Fruit fly (Drosophila melanogaster) whole organism, embryonic: Measurements from ENCODE around the gene dmrt11E.

ENCODE experiments used
- CG10267 ChIP-seq: fragments of 200-800 bp; sonication (Bioruptor generic); optimal IDR thresholded peaks from 2 replicates; lab custom pipeline; 2018; ENCODE audit warnings: missing biosample characterization, mild to moderate bottlenecking, missing genetic modification characterization, moderate library complexity
- CG12299 ChIP-seq: fragments of 200-800 bp; sonication (Bioruptor generic); optimal IDR thresholded peaks from 2 replicates; lab custom pipeline; 2018; ENCODE audit warnings: missing biosample characterization, mild to moderate bottlenecking, missing genetic modification characterization
- CG12769 ChIP-seq: fragments of 200-800 bp; sonication (Bioruptor generic); optimal IDR thresholded peaks from 2 replicates; lab custom pipeline; 2019; ENCODE audit warnings: missing biosample characterization, mild to moderate bottlenecking, missing genetic modification characterization, moderate library complexity
- CG13894 ChIP-seq: fragments of 200-800 bp; sonication (Bioruptor generic); optimal IDR thresholded peaks from 3 replicates; lab custom pipeline; 2018; ENCODE audit warnings: missing biosample characterization, mild to moderate bottlenecking, missing genetic modification characterization, moderate library complexity
- CG14710 ChIP-seq: fragments of 200-800 bp; sonication (Bioruptor generic); optimal IDR thresholded peaks from 3 replicates; lab custom pipeline; 2019; ENCODE audit warnings: missing biosample characterization, mild to moderate bottlenecking, missing genetic modification characterization, moderate library complexity
- CG15011 ChIP-seq: fragments of 200-800 bp; sonication (Bioruptor generic); optimal IDR thresholded peaks from 3 replicates; lab custom pipeline; 2018; ENCODE audit warnings: missing biosample characterization, mild to moderate bottlenecking, missing genetic modification characterization
- CG16779 ChIP-seq: fragments of 200-800 bp; sonication (Bioruptor generic); IDR thresholded peaks from 2 replicates; pipeline ENCODE4 v1.3.6; 2022; ENCODE audit warnings: missing biosample characterization, missing genetic modification characterization
- CG17359 ChIP-seq: fragments of 200-800 bp; sonication (Bioruptor generic); optimal IDR thresholded peaks from 3 replicates; lab custom pipeline; 2018; ENCODE audit warnings: missing biosample characterization, mild to moderate bottlenecking, missing genetic modification characterization, moderate library complexity
- CG17912 ChIP-seq: fragments of 200-800 bp; sonication (Bioruptor generic); optimal IDR thresholded peaks from 2 replicates; lab custom pipeline; 2018; ENCODE audit warnings: missing biosample characterization, mild to moderate bottlenecking, missing genetic modification characterization
- CG18262 ChIP-seq: fragments of 200-800 bp; optimal IDR thresholded peaks from 3 replicates; lab custom pipeline; 2019; ENCODE audit warnings: missing biosample characterization, mild to moderate bottlenecking, missing genetic modification characterization, moderate library complexity
- CG2120 ChIP-seq: fragments of 200-800 bp; sonication (Bioruptor generic); optimal IDR thresholded peaks from 3 replicates; lab custom pipeline; 2016; ENCODE audit warnings: missing biosample characterization, missing genetic modification characterization
- CG2712 ChIP-seq: fragments of 200-800 bp; optimal IDR thresholded peaks from 3 replicates; lab custom pipeline; 2019; ENCODE audit warnings: missing biosample characterization, mild to moderate bottlenecking, missing genetic modification characterization, moderate library complexity
- CG31441 ChIP-seq: fragments of 200-800 bp; sonication (Bioruptor generic); IDR thresholded peaks from 2 replicates; pipeline ENCODE4 v1.3.6; 2022; ENCODE audit warnings: missing biosample characterization, missing genetic modification characterization
- CG3995 ChIP-seq: fragments of 200-800 bp; sonication (Bioruptor generic); optimal IDR thresholded peaks from 3 replicates; lab custom pipeline; 2016; ENCODE audit warnings: missing biosample characterization, missing genetic modification characterization
- CG4282 ChIP-seq: fragments of 200-800 bp; sonication (Bioruptor generic); optimal IDR thresholded peaks from 2 replicates; lab custom pipeline; 2016; ENCODE audit warnings: missing biosample characterization, missing genetic modification characterization
- CG4854 ChIP-seq: fragments of 200-800 bp; sonication (Bioruptor generic); optimal IDR thresholded peaks from 2 replicates; lab custom pipeline; 2016; ENCODE audit warnings: missing biosample characterization, missing genetic modification characterization, inconsistent platforms
- CG6175 ChIP-seq: fragments of 200-800 bp; sonication (Bioruptor generic); IDR thresholded peaks from 3 replicates; pipeline ENCODE4 v1.3.6; 2022; ENCODE audit warnings: missing biosample characterization, missing genetic modification characterization
- CG7357 ChIP-seq: fragments of 200-800 bp; sonication (Bioruptor generic); IDR thresholded peaks from 3 replicates; pipeline ENCODE4 v1.3.6; 2022; ENCODE audit warnings: missing biosample characterization, missing genetic modification characterization
- CG7963 ChIP-seq: fragments of 200-800 bp; sonication (Bioruptor generic); IDR thresholded peaks from 3 replicates; pipeline ENCODE4 v1.3.6; 2022; ENCODE audit warnings: missing biosample characterization, missing genetic modification characterization; ENCODE audit not compliant: partially characterized antibody
- CG8924 ChIP-seq: fragments of 200-800 bp; optimal IDR thresholded peaks from 3 replicates; lab custom pipeline; 2019; ENCODE audit warnings: missing biosample characterization, mild to moderate bottlenecking, missing genetic modification characterization, moderate library complexity
- CG9932 ChIP-seq: fragments of 200-800 bp; sonication (Bioruptor generic); IDR thresholded peaks from 2 replicates; pipeline ENCODE4 v1.3.6; 2022; ENCODE audit warnings: missing biosample characterization, missing genetic modification characterization
- CoRest ChIP-seq: fragments of 200-800 bp; sonication (Bioruptor generic); optimal IDR thresholded peaks from 3 replicates; lab custom pipeline; 2018; ENCODE audit warnings: missing biosample characterization, mild to moderate bottlenecking, missing genetic modification characterization, moderate library complexity
- Eip74EF ChIP-seq, 2 experiments: fragments of 200-800 bp in 1 of 2; fragments of >200 bp in 1 of 2; sonication (Bioruptor generic) in 1 of 2; optimal IDR thresholded peaks; 2 replicates each; lab custom pipeline; 2017 to 2019; ENCODE audit warnings: missing biosample characterization in 2 of 2, missing genetic modification characterization in 2 of 2, mild to moderate bottlenecking in 1 of 2, moderate library complexity in 1 of 2
- Fer3 ChIP-seq: fragments of 200-800 bp; sonication (Bioruptor generic); optimal IDR thresholded peaks from 2 replicates; lab custom pipeline; 2018; ENCODE audit warnings: missing biosample characterization, mild to moderate bottlenecking, missing genetic modification characterization, moderate library complexity
- HLHmδ ChIP-seq: fragments of 200-800 bp; sonication (Bioruptor generic); optimal IDR thresholded peaks from 2 replicates; lab custom pipeline; 2018; ENCODE audit warnings: missing biosample characterization, mild to moderate bottlenecking, missing genetic modification characterization, moderate library complexity
- Sox100B ChIP-seq: fragments of 200-800 bp; sonication (Bioruptor generic); optimal IDR thresholded peaks from 3 replicates; lab custom pipeline; 2018; ENCODE audit warnings: missing biosample characterization, mild to moderate bottlenecking, missing genetic modification characterization
- Stat92E ChIP-seq, 3 experiments: fragments of >200 bp in 2 of 3; fragments of 200-800 bp in 1 of 3; sonication (Bioruptor generic) in 1 of 3; optimal IDR thresholded peaks; 2 replicates each; lab custom pipeline; 2017 to 2019; ENCODE audit warnings: missing biosample characterization in 3 of 3, missing genetic modification characterization in 3 of 3, mild to moderate bottlenecking in 1 of 3, moderate library complexity in 1 of 3
- Xbp1 ChIP-seq: fragments of 200-800 bp; sonication (Bioruptor generic); optimal IDR thresholded peaks from 3 replicates; lab custom pipeline; 2016; ENCODE audit warnings: missing biosample characterization, mild to moderate bottlenecking, missing genetic modification characterization
- aop ChIP-seq: fragments of 200-800 bp; sonication (Bioruptor generic); IDR thresholded peaks from 2 replicates; pipeline ENCODE4 v1.3.6; 2022; ENCODE audit warnings: missing biosample characterization, missing genetic modification characterization
- ato ChIP-seq: fragments of 200-800 bp; sonication (Bioruptor generic); IDR thresholded peaks from 2 replicates; pipeline ENCODE4 v1.3.6; 2022; ENCODE audit warnings: missing biosample characterization, missing genetic modification characterization; ENCODE audit not compliant: partially characterized antibody
- az2 ChIP-seq: fragments of 200-800 bp; sonication (Bioruptor generic); optimal IDR thresholded peaks from 3 replicates; lab custom pipeline; 2016; ENCODE audit warnings: missing biosample characterization, missing genetic modification characterization
- br ChIP-seq: fragments of >200 bp; optimal IDR thresholded peaks from 2 replicates; lab custom pipeline; 2017
- cato ChIP-seq: fragments of 200-800 bp; sonication (Bioruptor generic); optimal IDR thresholded peaks from 2 replicates; lab custom pipeline; 2016; ENCODE audit warnings: missing biosample characterization, missing genetic modification characterization, borderline replicate concordance
- crc ChIP-seq: fragments of 200-800 bp; sonication (Bioruptor generic); optimal IDR thresholded peaks from 2 replicates; lab custom pipeline; 2016; ENCODE audit warnings: missing biosample characterization, missing genetic modification characterization
- cwo ChIP-seq: fragments of 200-800 bp; sonication (Bioruptor generic); optimal IDR thresholded peaks from 3 replicates; lab custom pipeline; 2017; ENCODE audit warnings: missing biosample characterization, missing genetic modification characterization, mild to moderate bottlenecking, moderate library complexity, missing genetic modification reagents
- dmrt11E ChIP-seq: fragments of 200-800 bp; sonication (Bioruptor generic); optimal IDR thresholded peaks from 3 replicates; lab custom pipeline; 2018; ENCODE audit warnings: missing biosample characterization, mild to moderate bottlenecking, missing genetic modification characterization, moderate library complexity
- fd96Cb ChIP-seq: fragments of 200-800 bp; sonication (Bioruptor generic); optimal IDR thresholded peaks from 2 replicates; lab custom pipeline; 2018; ENCODE audit warnings: missing biosample characterization, mild to moderate bottlenecking, missing genetic modification characterization, moderate library complexity
- insv ChIP-seq, 2 experiments: fragments of 200-800 bp; sonication (Bioruptor generic); optimal IDR thresholded peaks; 3 replicates each; lab custom pipeline; 2016 to 2018; ENCODE audit warnings: missing biosample characterization in 2 of 2, missing genetic modification characterization in 2 of 2
- kni ChIP-seq: fragments of 200-800 bp; sonication (Bioruptor generic); optimal IDR thresholded peaks from 3 replicates; lab custom pipeline; 2017; ENCODE audit warnings: mild to moderate bottlenecking, missing biosample characterization, missing genetic modification reagents, missing genetic modification characterization
- mld ChIP-seq: fragments of 200-800 bp; sonication (Bioruptor generic); IDR thresholded peaks from 3 replicates; pipeline ENCODE4 v1.3.6; 2022; ENCODE audit warnings: missing biosample characterization, missing genetic modification characterization; ENCODE audit not compliant: partially characterized antibody
- nom ChIP-seq: fragments of 200-800 bp; sonication (Bioruptor generic); optimal IDR thresholded peaks from 2 replicates; lab custom pipeline; 2017; ENCODE audit warnings: missing biosample characterization, missing genetic modification characterization, mild to moderate bottlenecking, moderate library complexity, missing genetic modification reagents
- phol ChIP-seq: fragments of 200-800 bp; sonication (Bioruptor generic); optimal IDR thresholded peaks from 3 replicates; lab custom pipeline; 2018; ENCODE audit warnings: missing biosample characterization, mild to moderate bottlenecking, missing genetic modification characterization, moderate library complexity
- prd ChIP-seq, 3 experiments: fragments of >200 bp in 2 of 3; fragments of 200-800 bp in 1 of 3; sonication (Bioruptor generic) in 1 of 3; optimal IDR thresholded peaks in 2 of 3; IDR thresholded peaks in 1 of 3; 2 replicates in 2 of 3; 3 replicates in 1 of 3; pipeline versions ENCODE4 v1.3.6 to Lab custom; 2017 to 2022; ENCODE audit warnings: missing biosample characterization in 1 of 3, missing genetic modification characterization in 1 of 3
- shn ChIP-seq: fragments of 200-800 bp; sonication (Bioruptor generic); optimal IDR thresholded peaks from 3 replicates; lab custom pipeline; 2016; ENCODE audit warnings: missing biosample characterization, missing genetic modification characterization
- sima ChIP-seq: fragments of 200-800 bp; sonication (Bioruptor generic); optimal IDR thresholded peaks from 2 replicates; lab custom pipeline; 2016; ENCODE audit warnings: missing biosample characterization, missing genetic modification characterization
- stc ChIP-seq: fragments of 200-800 bp; sonication (Bioruptor generic); IDR thresholded peaks from 2 replicates; pipeline ENCODE4 v1.3.6; 2022; ENCODE audit warnings: missing biosample characterization, missing genetic modification characterization
- tgo ChIP-seq: fragments of 200-800 bp; sonication (Bioruptor generic); IDR thresholded peaks from 3 replicates; pipeline ENCODE4 v1.3.6; 2022; ENCODE audit warnings: missing biosample characterization, missing genetic modification characterization
- tx ChIP-seq: fragments of 200-800 bp; sonication (Bioruptor generic); optimal IDR thresholded peaks from 2 replicates; lab custom pipeline; 2016; ENCODE audit warnings: missing biosample characterization, missing genetic modification characterization

Gene dmrt11E

DNA sequence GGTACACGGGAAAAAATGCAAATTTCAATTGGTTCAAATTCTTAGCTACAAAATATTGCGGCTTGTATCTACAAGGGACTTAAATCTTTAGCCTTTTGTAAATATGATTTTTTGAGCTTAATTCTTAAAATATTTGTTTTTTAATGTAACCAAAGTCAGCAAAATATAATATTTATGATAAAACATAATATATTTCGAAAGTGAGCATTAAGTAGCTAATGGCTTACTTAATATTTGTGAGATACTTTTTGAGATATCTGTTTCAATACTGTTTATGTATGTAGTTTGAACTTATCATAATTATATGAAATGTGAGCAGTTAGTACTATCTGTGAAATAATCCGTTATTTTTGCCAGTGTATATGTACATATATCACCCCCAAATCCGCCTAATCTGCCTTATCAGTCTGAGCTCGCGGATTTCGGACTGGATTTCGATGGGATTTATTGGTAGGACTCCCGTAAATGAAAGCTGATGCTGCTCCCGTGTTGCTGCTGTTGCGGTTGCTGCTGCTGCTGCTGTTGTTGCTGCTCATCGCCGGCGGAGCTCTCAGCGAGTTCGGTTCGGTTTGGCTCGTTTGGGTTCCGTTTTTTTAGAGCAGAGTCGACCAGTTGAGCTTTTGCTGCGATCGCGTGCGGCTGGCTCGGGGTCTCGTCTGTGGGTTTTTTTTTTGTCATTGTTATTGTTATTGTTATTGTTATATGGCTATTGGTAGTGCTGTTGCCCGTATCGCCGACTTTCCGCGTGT lies 47.1 kb upstream of the dmrt11E start (continued):
- TF ChIP-seq CG12299: no peak
- TF ChIP-seq CoRest (tag; lab: Kevin White, UChicago): peak; percentile 66
- no peak for TF ChIP-seq stc (GFP tag; lab: Robert Waterston, UW)
- TF ChIP-seq CG8924 (tag; lab: Kevin White, UChicago): peak; percentile 25
- TF ChIP-seq CG4282 (GFP tag; lab: Kevin White, UChicago): no peak
- peak; percentile 32 for TF ChIP-seq CG17359
- peak; percentile 37 for TF ChIP-seq CG9932 (GFP tag; lab: Robert Waterston, UW)
- TF ChIP-seq CG17912 (GFP tag; lab: Kevin White, UChicago): no peak
- peak; percentile 49 for TF ChIP-seq CG2120 (GFP tag; lab: Kevin White, UChicago)
- peak; percentile 43 for TF ChIP-seq Sox100B (GFP tag; lab: Kevin White, UChicago)
- no peak for TF ChIP-seq CG3995 (GFP tag; lab: Kevin White, UChicago)
- TF ChIP-seq kni (GFP tag; lab: Kevin White, UChicago): no peak
- no peak for TF ChIP-seq CG16779 (GFP tag; lab: Robert Waterston, UW)
- TF ChIP-seq prd (optimal IDR thresholded peaks at IDR 0.05; lab: Kevin White, UChicago): no peak
- TF ChIP-seq prd (GFP tag; IDR thresholded peaks at IDR 0.05; lab: Robert Waterston, UW): peak; percentile 49; the same call in 2 of the 3 replicates
- peak; percentile 40 for TF ChIP-seq Xbp1 (GFP tag; lab: Kevin White, UChicago)
- no peak for TF ChIP-seq fd96Cb (tag; lab: Kevin White, UChicago)
- TF ChIP-seq cato (GFP tag; lab: Kevin White, UChicago): no peak
- TF ChIP-seq nom (GFP tag; lab: Kevin White, UChicago): peak; percentile 35
- TF ChIP-seq HLHmδ: no peak
- TF ChIP-seq aop (GFP tag; lab: Robert Waterston, UW): no peak
- no peak for TF ChIP-seq CG7963 (GFP tag; lab: Robert Waterston, UW)
- no peak for TF ChIP-seq tgo (GFP tag; lab: Robert Waterston, UW)
- peak; percentile 15 for TF ChIP-seq CG15011 (GFP tag; lab: Kevin White, UChicago)
- TF ChIP-seq sima (GFP tag; lab: Kevin White, UChicago): no peak
- TF ChIP-seq br (lab: Kevin White, UChicago): no peak
- TF ChIP-seq CG14710 (tag; lab: Kevin White, UChicago): peak; percentile 9
- no peak for TF ChIP-seq shn
- peak; percentile 46 for TF ChIP-seq cwo (GFP tag; lab: Kevin White, UChicago)
- TF ChIP-seq CG31441 (GFP tag; lab: Robert Waterston, UW): no peak
- no peak for TF ChIP-seq crc (GFP tag; lab: Kevin White, UChicago)
- peak; percentile 34 for TF ChIP-seq phol (tag; lab: Kevin White, UChicago)
- no peak for TF ChIP-seq ato (GFP tag; lab: Robert Waterston, UW)
- TF ChIP-seq dmrt11E (tag; lab: Kevin White, UChicago): no peak
- no peak for TF ChIP-seq insv (GFP tag; optimal IDR thresholded peaks at IDR 0.05; lab: Kevin White, UChicago)
- TF ChIP-seq Stat92E (GFP tag; optimal IDR thresholded peaks at IDR 0.05; lab: Kevin White, UChicago): no peak
- no peak for TF ChIP-seq CG4854 (GFP tag; lab: Kevin White, UChicago)
- no peak for TF ChIP-seq CG13894 (tag; lab: Kevin White, UChicago)
- TF ChIP-seq CG10267 (tag; lab: Kevin White, UChicago): no peak
- TF ChIP-seq CG18262 (tag; lab: Kevin White, UChicago): peak; percentile 48
- peak; percentile 41 for TF ChIP-seq az2
- peak; percentile 60; the same call in 1 of the 3 replicates for TF ChIP-seq CG6175 (GFP tag; lab: Robert Waterston, UW)
- peak; percentile 15 for TF ChIP-seq Fer3 (tag; lab: Kevin White, UChicago)
- peak; percentile 39 for TF ChIP-seq CG2712 (tag; lab: Kevin White, UChicago)
- peak; percentile 70 for TF ChIP-seq CG12769
- no peak for TF ChIP-seq mld (GFP tag; lab: Robert Waterston, UW)
- TF ChIP-seq tx: no peak
- TF ChIP-seq Eip74EF (GFP tag; optimal IDR thresholded peaks at IDR 0.05; lab: Kevin White, UChicago): peak in 1 of 2 experiments; percentile 35
- TF ChIP-seq CG7357 (GFP tag; lab: Robert Waterston, UW): no peak
